Worm (Caenorhabditis elegans) whole organism, L4 larva: Measurements from ENCODE around the gene F52D2.12.
"Not testable (repeated sequence)": the region's sequence is repeated elsewhere in the genome, so short reads cannot be mapped to it uniquely, and the experiment has no call there.

Experiments
- T26A8.4 ChIP-seq: fragments of 200-800 bp; sonication (Bioruptor generic); IDR thresholded peaks from 2 replicates; pipeline ENCODE4 v1.3.6; 2022; ENCODE audit warnings: missing genetic modification characterization, missing compliant biosample characterization
- daf-16 ChIP-seq, 3 experiments: sonication (generic microtip); optimal IDR thresholded peaks; 2 replicates each; lab custom pipeline; 2016 to 2017; ENCODE audit warnings: missing genetic modification characterization in 3 of 3, missing genetic modification reagents in 3 of 3, mild to moderate bottlenecking in 2 of 3, missing compliant biosample characterization in 2 of 3, missing biosample characterization in 1 of 3, moderate library complexity in 1 of 3
- dmd-6 ChIP-seq: fragments of 200-800 bp; sonication (Bioruptor generic); IDR thresholded peaks from 2 replicates; pipeline ENCODE4 v1.3.6; 2022; ENCODE audit warnings: missing genetic modification reagents, missing genetic modification characterization, missing compliant biosample characterization
- dve-1 ChIP-seq: sonication (generic microtip); optimal IDR thresholded peaks from 2 replicates; lab custom pipeline; 2017; ENCODE audit warnings: antibody characterized with exemption, mild to moderate bottlenecking, missing genetic modification characterization, missing compliant biosample characterization; ENCODE audit not compliant: insufficient read depth
- hlh-11 ChIP-seq: fragments of 200-800 bp; sonication (Bioruptor generic); optimal IDR thresholded peaks from 2 replicates; lab custom pipeline; 2018; ENCODE audit warnings: mild to moderate bottlenecking, missing genetic modification characterization, missing compliant biosample characterization
- nhr-10 ChIP-seq: fragments of 150-350 bp; optimal IDR thresholded peaks from 2 replicates; lab custom pipeline; 2014; ENCODE audit warnings: missing biosample characterization, missing genetic modification characterization
- nhr-28 ChIP-seq: fragments of 150-350 bp; optimal IDR thresholded peaks from 2 replicates; lab custom pipeline; 2014; ENCODE audit warnings: missing biosample characterization, missing genetic modification characterization
- nhr-77 ChIP-seq: fragments of 150-350 bp; optimal IDR thresholded peaks from 2 replicates; lab custom pipeline; 2014; ENCODE audit warnings: missing biosample characterization, missing genetic modification characterization
- php-3 ChIP-seq: fragments of 200-800 bp; sonication (Bioruptor generic); IDR thresholded peaks from 2 replicates; pipeline ENCODE4 v1.3.6; 2022; ENCODE audit warnings: missing genetic modification reagents, missing genetic modification characterization, missing compliant biosample characterization
- pqm-1 ChIP-seq: sonication (generic microtip); optimal IDR thresholded peaks from 2 replicates; lab custom pipeline; 2017; ENCODE audit warnings: missing biosample characterization, missing genetic modification characterization
- skn-1 ChIP-seq: fragments of 150-350 bp; optimal IDR thresholded peaks from 2 replicates; lab custom pipeline; 2014; ENCODE audit warnings: missing biosample characterization, missing genetic modification characterization
- snpc-4 ChIP-seq: fragments of 150-350 bp; optimal IDR thresholded peaks from 2 replicates; lab custom pipeline; 2014; ENCODE audit warnings: missing biosample characterization, missing genetic modification characterization
- spr-3 ChIP-seq: fragments of 200-800 bp; sonication (Bioruptor generic); optimal IDR thresholded peaks from 2 replicates; lab custom pipeline; 2018; ENCODE audit warnings: mild to moderate bottlenecking, missing genetic modification characterization, missing compliant biosample characterization
- tra-1 ChIP-seq: fragments of 200-800 bp; sonication (Bioruptor generic); IDR thresholded peaks from 2 replicates; pipeline ENCODE4 v1.3.6; 2022; ENCODE audit warnings: missing genetic modification reagents, missing genetic modification characterization, missing compliant biosample characterization
- unc-39 ChIP-seq: sonication (generic microtip); optimal IDR thresholded peaks from 2 replicates; lab custom pipeline; 2017; ENCODE audit warnings: missing biosample characterization, missing genetic modification characterization

F52D2.12 gene

DNA sequence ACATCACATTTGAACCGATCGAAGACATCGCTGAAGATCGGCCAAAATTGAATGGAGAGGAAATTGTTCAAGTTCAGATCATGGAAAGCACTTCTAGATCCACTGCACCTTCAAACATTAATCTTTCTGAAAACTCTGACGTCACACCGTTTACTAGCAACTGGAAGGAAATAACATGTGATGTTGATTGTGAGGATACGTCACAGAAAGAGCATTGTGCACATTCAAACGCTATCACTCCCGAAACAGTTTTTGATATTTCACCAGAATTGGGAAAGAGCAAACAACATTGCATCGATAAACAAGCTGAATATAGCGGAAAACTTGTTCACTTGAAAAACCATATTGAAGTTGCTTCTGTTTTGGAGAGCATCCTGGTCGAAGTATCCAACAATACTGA lies 43.7 kb downstream of the F52D2.12 start:
- peak; percentile 56 for TF ChIP-seq nhr-28 (tag; lab: Kevin White, UChicago)
- peak; percentile 45 for TF ChIP-seq pqm-1
- no peak for TF ChIP-seq spr-3
- TF ChIP-seq dve-1 (tag; lab: Kevin White, UChicago), result peak; percentile 29
- TF ChIP-seq nhr-77, result peak; percentile 55
- TF ChIP-seq unc-39 (tag; lab: Kevin White, UChicago), result no peak
- no peak for TF ChIP-seq daf-16 (GFP tag; optimal IDR thresholded peaks at IDR 0.05; lab: Kevin White, UChicago)
- peak; percentile 95 for TF ChIP-seq daf-16 (tag; optimal IDR thresholded peaks at IDR 0.05; lab: Kevin White, UChicago)
- TF ChIP-seq T26A8.4 (GFP tag; lab: Robert Waterston, UW), result no peak

DNA sequence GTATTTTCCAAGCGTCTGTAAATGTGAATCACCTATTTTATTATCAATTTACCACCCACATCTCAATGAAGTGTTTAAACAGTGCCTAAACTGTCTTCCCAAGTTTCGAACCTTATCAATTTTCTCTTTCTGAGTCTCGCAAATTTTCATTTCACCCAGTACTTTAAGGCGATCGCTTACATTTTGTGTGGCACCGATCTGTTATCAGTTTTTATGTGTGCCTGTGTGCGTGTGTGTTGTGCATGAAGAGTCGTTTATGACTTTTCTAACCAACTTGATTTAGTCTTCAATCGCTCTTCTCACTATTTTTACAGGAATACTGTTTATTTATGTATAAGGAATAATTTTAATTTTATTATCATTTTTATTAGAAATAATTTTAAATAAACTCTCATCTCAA lies 47.6 kb downstream of the F52D2.12 start:
- not testable (repeated sequence) for TF ChIP-seq daf-16 (GFP tag; optimal IDR thresholded peaks at IDR 0.05; lab: Kevin White, UChicago)
- peak; percentile 28 for TF ChIP-seq daf-16 (tag; optimal IDR thresholded peaks at IDR 0.05; lab: Kevin White, UChicago)
- peak; percentile 64; the same call in 1 of the 2 replicates for TF ChIP-seq tra-1
- peak; percentile 67; the same call in 1 of the 2 replicates for TF ChIP-seq php-3
- peak; percentile 71 for TF ChIP-seq dmd-6 (GFP tag; lab: Robert Waterston, UW)
- peak; percentile 10 for TF ChIP-seq hlh-11 (tag; lab: Kevin White, UChicago)

DNA sequence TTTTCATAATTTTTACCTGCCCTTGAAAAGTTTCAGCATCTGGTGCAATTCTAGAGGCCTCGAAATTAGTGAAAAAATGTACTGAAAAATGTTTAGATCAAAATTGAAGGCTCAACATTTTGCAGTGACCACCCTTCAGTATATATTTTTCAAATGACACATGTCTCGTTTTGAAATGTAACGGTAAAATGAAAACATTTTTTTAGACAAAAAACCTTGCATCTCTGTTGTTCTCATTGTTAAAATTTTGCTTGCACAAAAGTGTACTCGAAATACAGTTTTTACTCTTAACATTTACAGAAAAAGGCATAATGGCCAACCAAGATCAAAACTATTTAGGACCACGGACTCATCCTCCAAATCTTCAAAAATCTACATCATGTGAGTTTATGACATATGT lies 48.5 kb downstream of the F52D2.12 start, which contains the start of gene Y102A11A.2:
Gene Y102A11A.2 (plus strand): TSS at position 301 of the 400 bp plus-strand sequence.
- TF ChIP-seq snpc-4, skn-1, nhr-10 (tag; lab: Kevin White, UChicago): not testable (repeated sequence)
